Worm (Caenorhabditis elegans): ENCODE data around the gene sre-43.

DNA sequence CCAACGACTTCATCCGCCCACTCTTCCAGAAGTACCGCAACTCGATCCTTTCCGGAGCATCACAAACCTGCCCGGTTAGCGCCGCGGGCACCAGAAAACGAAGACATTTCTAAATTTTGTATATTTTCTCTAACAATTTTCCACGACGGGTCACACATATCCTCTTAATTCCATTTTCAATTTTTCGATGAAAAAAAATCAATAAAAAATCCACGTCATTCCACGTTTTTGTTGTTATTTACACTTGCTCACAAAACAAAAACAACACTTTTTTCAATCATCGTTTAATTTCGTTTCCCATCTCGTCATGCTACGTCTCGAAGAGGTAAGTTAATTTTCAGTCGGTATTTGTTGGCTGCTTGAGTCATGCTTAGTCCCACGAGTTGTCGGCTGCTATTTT lies 39.5 kb upstream of the sre-43 start, which contains the start of gene F01D5.7:
- TF ChIP-seq klf-2 (GFP tag; conservative IDR thresholded peaks at IDR 0.05) = no peak
- no peak for TF ChIP-seq med-1 (GFP tag; optimal IDR thresholded peaks at IDR 0.05; ENCODE audit: insufficient read depth)
